Fruit fly (Drosophila melanogaster) whole organism, prepupa: ENCODE data around the gene CG32369.

Experiments used
- CG3032 ChIP-seq: fragments of 200-800 bp; optimal IDR thresholded peaks from 2 replicates; lab custom pipeline; 2019; ENCODE audit warnings: missing biosample characterization, mild to moderate bottlenecking, missing genetic modification characterization, moderate library complexity
- Hr39 ChIP-seq: fragments of 200-800 bp; sonication (Bioruptor generic); optimal IDR thresholded peaks from 2 replicates; lab custom pipeline; 2016; ENCODE audit warnings: missing biosample characterization, missing genetic modification characterization
- Lpt ChIP-seq: fragments of 200-800 bp; sonication (Bioruptor generic); optimal IDR thresholded peaks from 3 replicates; lab custom pipeline; 2016; ENCODE audit warnings: missing biosample characterization, missing genetic modification characterization
- dac ChIP-seq: fragments of 200-800 bp; sonication (Bioruptor generic); optimal IDR thresholded peaks from 2 replicates; lab custom pipeline; 2017; ENCODE audit warnings: missing biosample characterization, mild to moderate bottlenecking, missing genetic modification characterization
- svp ChIP-seq: fragments of 200-800 bp; sonication (Bioruptor generic); peaks from one replicate; lab custom pipeline; 2016; ENCODE audit warnings: missing biosample characterization, missing genetic modification characterization

dm6 chr3L:7782051-7782682 is 27.5 kb downstream of the CG32369 start:
- TF ChIP-seq dac: no peak
- no peak for TF ChIP-seq CG3032 (tag; lab: Kevin White, UChicago)
- TF ChIP-seq Lpt: no peak
- peak; percentile 69 for TF ChIP-seq svp (GFP tag; lab: Kevin White, UChicago)
- no peak for TF ChIP-seq Hr39 (GFP tag; lab: Kevin White, UChicago)
